Fruit fly (Drosophila melanogaster): ENCODE results near the gene CG7382.

CG7382 gene

dm6 chr2L:5519846-5520384 is at the start of gene CG7382, which contains the start of gene cl (continued):
- TF ChIP-seq Dref (GFP tag; IDR thresholded peaks at IDR 0.05), result peak; percentile 59
- TF ChIP-seq NC2β (GFP tag; optimal IDR thresholded peaks at IDR 0.05), result no peak
- TF ChIP-seq al (GFP tag; IDR thresholded peaks at IDR 0.05), result no peak
- TF ChIP-seq CG43689 (GFP tag; IDR thresholded peaks at IDR 0.05), result no peak
- peak; percentile 16 for TF ChIP-seq CG18476 (GFP tag; optimal IDR thresholded peaks at IDR 0.05)
- TF ChIP-seq CG2120 (GFP tag; optimal IDR thresholded peaks at IDR 0.05), result peak; percentile 54
- no peak for TF ChIP-seq HLH4C (GFP tag; IDR thresholded peaks at IDR 0.05; ENCODE audit: partially characterized antibody)
- no peak for TF ChIP-seq Hr39 (optimal IDR thresholded peaks at IDR 0.05)
- TF ChIP-seq emc (GFP tag; optimal IDR thresholded peaks at IDR 0.05), result no peak
- TF ChIP-seq crc (GFP tag; optimal IDR thresholded peaks at IDR 0.05), result no peak
- TF ChIP-seq CG6272 (GFP tag; IDR thresholded peaks at IDR 0.05), result no peak
- TF ChIP-seq vnd (GFP tag; IDR thresholded peaks at IDR 0.05; ENCODE audit: partially characterized antibody), result no peak
- TF ChIP-seq otp (GFP tag; IDR thresholded peaks at IDR 0.05), result no peak
- no peak for TF ChIP-seq lov (optimal IDR thresholded peaks at IDR 0.05)
- no peak for TF ChIP-seq lov (GFP tag; IDR thresholded peaks at IDR 0.05)
- TF ChIP-seq Fer1 (GFP tag; optimal IDR thresholded peaks at IDR 0.05), result no peak
- peak; percentile 31; the same call in 1 of the 2 replicates for TF ChIP-seq CG9215 (GFP tag; IDR thresholded peaks at IDR 0.05)
- peak; percentile 33 for TF ChIP-seq CG4820 (GFP tag; optimal IDR thresholded peaks at IDR 0.05)
- TF ChIP-seq CG31224 (GFP tag; IDR thresholded peaks at IDR 0.05), result no peak
- no peak for TF ChIP-seq H15 (GFP tag; IDR thresholded peaks at IDR 0.05)
- TF ChIP-seq jing (GFP tag; optimal IDR thresholded peaks at IDR 0.05), result no peak
- no peak; the same call in 3 of the 4 replicates for TF ChIP-seq Gug (GFP tag; IDR thresholded peaks at IDR 0.05)
- no peak for TF ChIP-seq nau (GFP tag; optimal IDR thresholded peaks at IDR 0.05)
- no peak for TF ChIP-seq Blimp-1 (GFP tag; optimal IDR thresholded peaks at IDR 0.05)
- no peak for TF ChIP-seq nom (GFP tag; optimal IDR thresholded peaks at IDR 0.05)
- TF ChIP-seq tio (GFP tag; optimal IDR thresholded peaks at IDR 0.05), result no peak
- peak; percentile 45 for TF ChIP-seq tin (GFP tag; optimal IDR thresholded peaks at IDR 0.05)
- no peak for TF ChIP-seq CG6791 (GFP tag; IDR thresholded peaks at IDR 0.05; ENCODE audit: partially characterized antibody)
- TF ChIP-seq wek (GFP tag; optimal IDR thresholded peaks at IDR 0.05), result no peak
- no peak for TF ChIP-seq tna (GFP tag; IDR thresholded peaks at IDR 0.05; ENCODE audit: partially characterized antibody)
- no peak for TF ChIP-seq CG34224 (GFP tag; IDR thresholded peaks at IDR 0.05; ENCODE audit: partially characterized antibody)
- peak; percentile 64 for TF ChIP-seq CG2116 (GFP tag; optimal IDR thresholded peaks at IDR 0.05)
- TF ChIP-seq Camta (GFP tag; optimal IDR thresholded peaks at IDR 0.05), result no peak
- no peak for TF ChIP-seq btn (GFP tag; optimal IDR thresholded peaks at IDR 0.05)
- peak; percentile 79 for TF ChIP-seq nmo (GFP tag; optimal IDR thresholded peaks at IDR 0.05)
- no peak for TF ChIP-seq gcm2 (GFP tag; optimal IDR thresholded peaks at IDR 0.05)
- no peak for TF ChIP-seq YL-1 (GFP tag; optimal IDR thresholded peaks at IDR 0.05)
- peak; percentile 38; the same call in 1 of the 2 replicates for TF ChIP-seq MBD-R2 (GFP tag; IDR thresholded peaks at IDR 0.05)
- TF ChIP-seq CG34376 (GFP tag; optimal IDR thresholded peaks at IDR 0.05), result peak; percentile 33
- TF ChIP-seq Poxn (GFP tag; IDR thresholded peaks at IDR 0.05), result no peak
- peak; percentile 27 for TF ChIP-seq CG7556 (GFP tag; optimal IDR thresholded peaks at IDR 0.05)
- peak; percentile 50 for TF ChIP-seq pzg (GFP tag; optimal IDR thresholded peaks at IDR 0.05)
- TF ChIP-seq corto (GFP tag; optimal IDR thresholded peaks at IDR 0.05), result no peak
- TF ChIP-seq Bdp1 (GFP tag; optimal IDR thresholded peaks at IDR 0.05), result no peak
- peak; percentile 60 for TF ChIP-seq CG12104 (GFP tag; optimal IDR thresholded peaks at IDR 0.05)
- TF ChIP-seq ham (GFP tag; IDR thresholded peaks at IDR 0.05), result no peak
- no peak for TF ChIP-seq Six4 (GFP tag; optimal IDR thresholded peaks at IDR 0.05)
- TF ChIP-seq Doc3 (GFP tag; IDR thresholded peaks at IDR 0.05; ENCODE audit: partially characterized antibody), result no peak
- TF ChIP-seq bab2 (GFP tag; optimal IDR thresholded peaks at IDR 0.05), result no peak
- no peak for TF ChIP-seq E2f1 (GFP tag; IDR thresholded peaks at IDR 0.05)
- peak; percentile 42 for TF ChIP-seq CG9727 (GFP tag; optimal IDR thresholded peaks at IDR 0.05)
- TF ChIP-seq CG7987 (GFP tag; optimal IDR thresholded peaks at IDR 0.05), result no peak

All from whole organism, embryonic.